Worm (Caenorhabditis elegans) whole organism, L2 larva: ENCODE data around the gene nhr-213.

Source experiments
- Y55F3AM.14 ChIP-seq: fragments of 200-800 bp; sonication (Bioruptor generic); optimal IDR thresholded peaks from 2 replicates; lab custom pipeline; 2018; ENCODE audit warnings: mild to moderate bottlenecking, missing genetic modification characterization, missing compliant biosample characterization
- egl-27 ChIP-seq: sonication (generic microtip); optimal IDR thresholded peaks from 3 replicates; lab custom pipeline; 2017; ENCODE audit warnings: missing biosample characterization, missing genetic modification reagents, missing genetic modification characterization
- nhr-10 ChIP-seq: sonication (generic microtip); optimal IDR thresholded peaks from 2 replicates; lab custom pipeline; 2017; ENCODE audit warnings: missing biosample characterization, missing genetic modification characterization
- nhr-6 ChIP-seq: fragments of 150-350 bp; optimal IDR thresholded peaks from 2 replicates; lab custom pipeline; 2014; ENCODE audit warnings: missing biosample characterization, missing genetic modification characterization
- sma-9 ChIP-seq, 2 experiments: fragments of 150-350 bp in 1 of 2; sonication (generic microtip) in 1 of 2; optimal IDR thresholded peaks; 2 replicates each; lab custom pipeline; 2014 to 2016; ENCODE audit warnings: missing genetic modification characterization in 2 of 2, mild to moderate bottlenecking in 1 of 2, missing biosample characterization in 1 of 2, missing compliant biosample characterization in 1 of 2, missing genetic modification reagents in 1 of 2, moderate library complexity in 1 of 2
- snpc-4 ChIP-seq: fragments of 150-350 bp; optimal IDR thresholded peaks from 2 replicates; lab custom pipeline; 2014; ENCODE audit warnings: missing biosample characterization, missing genetic modification characterization

DNA sequence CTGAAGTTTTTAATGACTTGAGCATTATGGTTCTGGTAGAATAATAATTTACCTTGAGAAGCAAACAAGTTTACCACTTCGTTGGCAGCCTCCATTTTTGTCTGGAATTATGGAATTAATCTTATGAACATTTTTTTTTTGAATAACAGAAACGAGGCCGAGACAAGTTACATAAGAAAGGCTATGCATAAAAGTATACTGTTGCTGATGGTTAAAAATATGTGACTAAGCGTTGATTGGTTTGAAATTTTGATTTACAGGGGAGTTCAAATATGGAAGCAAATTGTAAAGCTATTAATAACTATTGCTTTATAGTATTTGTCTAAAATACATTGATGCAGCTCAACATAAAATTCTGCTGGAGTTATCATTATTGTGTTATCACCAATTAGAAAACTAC, 7.8 kb downstream of the nhr-213 start, which contains the start of gene cgt-1:
- no peak for TF ChIP-seq sma-9 (GFP tag; optimal IDR thresholded peaks at IDR 0.05; lab: Kevin White, UChicago)
- no peak for TF ChIP-seq sma-9 (tag; optimal IDR thresholded peaks at IDR 0.05; lab: Kevin White, UChicago)
- TF ChIP-seq nhr-10, result no peak
- no peak for TF ChIP-seq egl-27 (tag; lab: Kevin White, UChicago)
- TF ChIP-seq Y55F3AM.14, result no peak
- TF ChIP-seq snpc-4 (tag; lab: Kevin White, UChicago), result no peak
- TF ChIP-seq nhr-6 (tag; lab: Kevin White, UChicago), result no peak
